Fruit fly (Drosophila melanogaster): Measurements from ENCODE around the gene CG3119.

dm6 chr2L:2878188-2878587 lies 40.6 kb upstream of the CG3119 start, which contains the start of the genes Prx6a and Sbat:
- TF ChIP-seq svp (GFP tag) (peak; percentile 73), Ets21C (GFP tag; optimal IDR thresholded peaks at IDR 0.05) (peak; percentile 55), CG9139 (GFP tag; optimal IDR thresholded peaks at IDR 0.05) (no peak)

Data from whole organism, prepupa.